Worm (Caenorhabditis elegans): ENCODE measurements around the gene T24H10.4.

- peak; percentile 93 for TF ChIP-seq cog-1 (tag; optimal IDR thresholded peaks at IDR 0.05)
- TF ChIP-seq flt-1 (GFP tag; IDR thresholded peaks at IDR 0.05) = peak; percentile 71
Measured at ce11 chrII:9060332-9060840, 48.9 kb upstream of the T24H10.4 start.

Measured in whole organism, midembryonic.